Worm (Caenorhabditis elegans): Measurements from ENCODE around the gene crn-7.

DNA sequence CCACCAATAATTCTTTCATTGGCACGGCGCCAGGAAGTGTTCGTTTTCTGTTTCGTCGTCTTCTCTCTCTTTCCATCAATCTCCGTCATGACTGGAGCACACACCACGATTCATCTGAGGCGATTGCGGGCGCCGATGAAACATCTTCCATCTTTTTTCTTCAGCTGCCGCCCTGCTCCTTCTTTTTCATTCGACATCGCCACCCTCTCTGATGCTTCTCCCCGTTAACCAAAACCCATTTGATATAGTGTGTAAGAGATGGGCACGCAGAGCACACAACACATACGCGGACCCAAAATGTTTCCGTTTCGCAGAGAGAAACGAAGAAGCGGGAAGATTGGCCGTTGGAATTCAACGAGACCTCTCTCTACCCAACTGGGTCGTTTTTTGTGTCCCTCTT lies 19.2 kb downstream of the crn-7 start:
- no peak for TF ChIP-seq klf-2 (GFP tag; conservative IDR thresholded peaks at IDR 0.05)
- TF ChIP-seq flt-1 (GFP tag; IDR thresholded peaks at IDR 0.05), result peak; percentile 52; the same call in 1 of the 2 replicates
- TF ChIP-seq tab-1 (GFP tag; IDR thresholded peaks at IDR 0.05), result no peak
- 0 out of 2 replicates have a peak, but pooled peaks have one; percentile 16 for TF ChIP-seq ztf-23 (GFP tag; IDR thresholded peaks at IDR 0.05)
- TF ChIP-seq med-1 (GFP tag; optimal IDR thresholded peaks at IDR 0.05; ENCODE audit: insufficient read depth), result no peak
- no peak for TF ChIP-seq T22C8.4 (GFP tag; IDR thresholded peaks at IDR 0.05)
- TF ChIP-seq ref-1 (GFP tag; conservative IDR thresholded peaks at IDR 0.05), result no peak
- no peak for TF ChIP-seq ztf-29 (GFP tag; IDR thresholded peaks at IDR 0.05)

All from whole organism, midembryonic.